Worm (Caenorhabditis elegans): ENCODE measurements around the gene str-81.
"Not testable (repeated sequence)": the region's sequence is repeated elsewhere in the genome, so short reads cannot be mapped to it uniquely, and the experiment has no call there.

str-81 gene

DNA sequence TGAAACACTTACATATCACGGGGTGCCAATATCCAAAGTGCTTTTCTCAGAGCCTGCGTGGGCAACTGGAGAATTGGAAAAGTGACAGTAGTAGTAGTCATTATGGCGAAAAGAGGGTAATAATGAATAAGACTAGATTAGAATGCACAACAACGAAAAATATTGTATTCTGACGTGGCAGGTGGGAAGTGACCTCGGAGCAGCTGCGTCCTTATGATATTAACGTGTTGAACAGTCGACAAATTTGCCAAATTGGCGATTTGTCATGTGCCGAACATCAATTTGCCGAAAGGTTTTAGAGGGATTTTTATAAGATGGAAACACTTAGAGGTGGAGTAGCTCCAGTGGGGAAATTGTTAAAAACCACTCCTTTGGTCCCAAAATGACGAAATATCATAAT lies at the start of gene str-81:
TSS of gene str-81 (minus strand) at position 101 of the 400 bp plus-strand sequence.
- TF ChIP-seq unc-62 (GFP tag; optimal IDR thresholded peaks at IDR 0.05), result no peak

DNA sequence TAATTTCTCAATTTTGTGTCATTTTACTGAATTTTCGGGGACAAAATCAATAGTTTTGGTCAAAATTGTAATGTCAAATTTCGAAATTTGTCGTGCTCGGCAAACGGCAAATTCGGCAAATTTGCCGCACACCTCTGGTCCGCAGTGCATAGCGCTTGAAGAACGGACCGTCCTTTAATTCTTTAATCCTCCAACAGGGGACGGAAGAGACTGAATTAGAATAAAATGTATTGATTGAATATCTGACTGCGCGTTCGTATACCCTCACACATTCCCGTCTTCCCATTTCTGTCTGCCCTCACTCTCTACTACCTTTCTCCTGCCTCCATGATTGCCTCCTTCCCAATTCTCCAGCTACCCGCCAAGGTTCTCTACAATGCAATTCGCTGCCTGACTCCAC lies 48.4 kb upstream of the str-81 start, which contains the start of gene F55C9.14:
TSS of gene F55C9.14 (plus strand) at position 301 of the 400 bp plus-strand sequence.
- TF ChIP-seq unc-62 (GFP tag; optimal IDR thresholded peaks at IDR 0.05), result no peak

DNA sequence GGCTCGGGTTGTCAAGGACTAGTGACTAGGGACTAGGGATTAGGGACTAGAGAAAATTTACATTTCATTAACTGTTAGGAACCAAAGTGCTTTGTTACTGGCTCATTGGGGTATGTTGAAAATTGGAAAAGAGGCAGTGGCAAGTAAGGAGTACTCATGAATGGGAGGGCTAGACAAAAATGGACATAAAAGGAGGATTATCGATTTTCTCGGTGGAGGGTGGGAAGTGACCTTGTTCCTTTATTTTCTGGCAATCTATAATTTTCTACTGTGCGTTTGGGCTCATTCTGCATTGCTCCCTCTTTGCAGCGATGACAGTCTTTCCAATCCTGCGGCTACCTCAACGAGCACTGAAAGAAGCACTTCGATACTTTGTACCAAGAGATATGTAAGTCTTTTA lies 46.6 kb upstream of the str-81 start, which contains the start of gene fbxb-60:
TSS of gene fbxb-60 (plus strand) at position 301 of the 400 bp plus-strand sequence.
- TF ChIP-seq unc-62 (GFP tag; optimal IDR thresholded peaks at IDR 0.05), result no peak

DNA sequence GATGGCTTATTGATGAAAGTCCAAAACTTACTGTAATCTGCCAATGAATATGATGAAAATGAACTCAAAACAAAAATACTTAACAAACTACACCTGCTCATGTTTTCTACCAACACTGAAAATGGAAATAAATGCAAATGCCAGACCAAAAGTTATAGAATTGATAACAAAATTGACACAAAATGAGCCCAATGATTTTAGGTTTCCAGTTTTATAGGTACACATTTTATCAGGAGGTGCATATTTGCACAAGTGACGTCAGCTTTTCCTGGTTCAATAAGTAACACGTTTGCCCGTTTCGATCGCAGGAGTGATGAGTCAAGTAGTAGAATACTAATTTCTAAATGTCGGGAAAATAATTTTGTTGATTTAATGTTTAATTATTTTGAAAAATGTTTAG lies 45.8 kb upstream of the str-81 start, which contains the start of gene F55C9.6:
TSS of gene F55C9.6 (minus strand) at position 101 of the 400 bp plus-strand sequence.
- TF ChIP-seq unc-62 (GFP tag; optimal IDR thresholded peaks at IDR 0.05), result no peak

DNA sequence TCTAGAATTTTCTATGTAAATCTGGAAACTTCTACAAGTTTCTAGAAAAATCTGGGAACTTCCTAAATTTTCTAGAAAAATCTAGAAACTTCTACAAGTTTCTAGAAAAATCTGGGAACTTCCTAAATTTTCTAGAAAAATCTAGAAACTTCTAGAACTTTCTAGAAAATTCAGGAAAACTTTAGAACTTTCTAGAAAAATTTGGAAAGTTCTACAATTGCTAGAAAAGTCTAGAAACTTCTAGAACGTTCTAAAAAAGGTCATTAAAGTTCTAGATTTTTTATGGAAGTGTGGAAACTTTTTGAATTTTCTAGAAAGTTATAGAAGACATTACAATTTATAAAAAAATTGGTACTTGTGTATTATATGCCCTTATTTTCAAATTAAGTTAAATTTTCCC lies 42.1 kb upstream of the str-81 start, which contains the start of gene F55C9.5:
TSS of gene F55C9.5 (minus strand) at position 101 of the 400 bp plus-strand sequence.
- no peak for TF ChIP-seq unc-62 (GFP tag; optimal IDR thresholded peaks at IDR 0.05)

DNA sequence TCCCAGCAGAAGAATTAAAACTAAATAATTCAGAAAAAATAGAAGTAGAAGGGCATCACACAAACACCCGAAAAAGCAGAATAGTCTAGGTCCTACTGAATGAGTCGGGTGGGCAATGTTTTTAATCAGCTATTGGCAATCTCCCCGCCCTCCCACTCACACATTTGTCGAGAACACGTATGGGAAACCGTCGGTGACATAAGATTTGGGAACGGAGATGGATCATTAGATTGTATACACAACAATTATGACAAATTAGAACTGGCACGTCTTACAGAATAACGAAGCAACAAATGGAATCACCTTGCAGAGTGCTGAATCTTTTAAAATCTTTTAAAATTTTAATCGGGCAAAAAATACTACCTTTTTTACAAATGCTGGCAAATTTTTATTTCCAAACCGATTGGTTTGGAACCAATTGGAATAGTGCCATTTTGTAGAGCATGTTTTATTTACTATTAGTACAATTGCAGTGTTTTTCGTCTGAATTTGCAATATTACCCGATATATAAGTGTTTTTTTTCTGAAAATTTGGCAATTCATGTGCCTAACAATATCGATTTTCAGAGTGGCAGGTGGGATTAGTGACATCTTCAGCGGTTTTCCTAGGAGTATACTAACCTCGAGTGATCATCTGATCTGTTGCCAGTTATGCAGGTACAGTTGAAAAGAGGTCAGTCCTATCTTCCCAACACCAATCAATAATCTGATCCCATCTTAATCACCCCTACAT lies 37.4 kb upstream of the str-81 start, which contains the start of the genes F55C9.3 and fbxb-57:
TSS of gene F55C9.3 (minus strand) at position 101 of the 733 bp plus-strand sequence.
TSS of gene fbxb-57 (plus strand) at position 683 of the 733 bp plus-strand sequence.
- TF ChIP-seq unc-62 (GFP tag; optimal IDR thresholded peaks at IDR 0.05), result no peak

DNA sequence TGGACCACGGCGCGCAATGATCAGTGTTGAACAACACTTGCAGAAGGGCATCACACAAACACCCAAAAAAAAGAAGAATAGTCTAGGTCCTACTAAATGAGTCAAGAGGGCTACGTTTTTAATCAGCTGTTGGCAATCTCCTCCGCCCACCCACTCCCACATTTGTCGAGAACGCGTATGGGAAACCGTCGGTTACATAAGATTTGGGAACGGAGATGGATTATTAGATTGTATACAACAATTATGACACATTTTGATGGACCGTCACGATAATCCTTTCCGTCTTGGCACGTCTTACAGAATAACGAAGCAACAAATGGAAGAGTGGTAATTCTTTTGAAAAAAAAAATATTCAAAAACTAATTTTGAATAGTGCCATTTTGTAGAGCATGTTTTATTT lies 35.0 kb upstream of the str-81 start:
- TF ChIP-seq unc-62 (GFP tag; optimal IDR thresholded peaks at IDR 0.05), result no peak

DNA sequence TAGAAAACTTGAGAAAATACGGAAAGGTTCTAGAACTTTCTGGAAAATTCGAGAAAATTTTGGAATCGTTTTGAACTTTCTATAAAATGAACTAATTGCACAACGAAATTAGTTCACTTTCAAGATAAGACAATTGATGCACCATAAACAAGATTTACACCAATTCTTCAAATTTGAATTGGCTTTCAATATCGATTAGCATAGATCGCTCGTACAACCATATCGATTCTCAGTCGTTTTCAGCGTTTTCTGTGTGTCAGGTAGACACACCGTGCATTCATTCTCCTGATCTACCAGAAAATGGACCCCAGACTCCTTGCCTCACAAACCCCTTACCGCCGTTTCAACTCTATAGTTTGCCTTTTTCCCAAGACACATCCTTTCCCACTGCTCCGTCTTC lies 31.4 kb upstream of the str-81 start, which contains the start of gene fbxb-117:
TSS of gene fbxb-117 (plus strand) at position 301 of the 400 bp plus-strand sequence.
- TF ChIP-seq unc-62 (GFP tag; optimal IDR thresholded peaks at IDR 0.05), result no peak

DNA sequence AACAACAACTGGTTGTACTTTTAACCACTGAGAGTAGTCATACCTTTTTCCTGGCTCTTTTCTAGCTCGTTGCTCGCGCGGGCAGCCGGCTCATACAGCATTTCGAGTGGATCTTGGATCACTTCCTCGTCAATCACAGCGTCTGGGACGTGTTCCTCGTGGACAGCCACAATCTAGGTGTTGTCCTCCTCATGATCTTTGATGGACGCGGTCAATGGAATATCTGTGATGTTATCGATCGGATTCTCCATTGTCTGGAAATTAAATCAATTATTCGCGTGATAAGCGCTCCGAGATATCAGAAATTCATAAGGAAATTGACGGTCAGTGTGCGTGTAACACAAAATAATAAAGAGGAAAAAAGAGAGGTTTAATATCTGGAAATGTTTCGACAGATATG lies 29.0 kb upstream of the str-81 start, which contains the start of gene F21D9.8:
TSS of gene F21D9.8 (minus strand) at position 101 of the 400 bp plus-strand sequence.
- TF ChIP-seq unc-62 (GFP tag; optimal IDR thresholded peaks at IDR 0.05), result no peak

DNA sequence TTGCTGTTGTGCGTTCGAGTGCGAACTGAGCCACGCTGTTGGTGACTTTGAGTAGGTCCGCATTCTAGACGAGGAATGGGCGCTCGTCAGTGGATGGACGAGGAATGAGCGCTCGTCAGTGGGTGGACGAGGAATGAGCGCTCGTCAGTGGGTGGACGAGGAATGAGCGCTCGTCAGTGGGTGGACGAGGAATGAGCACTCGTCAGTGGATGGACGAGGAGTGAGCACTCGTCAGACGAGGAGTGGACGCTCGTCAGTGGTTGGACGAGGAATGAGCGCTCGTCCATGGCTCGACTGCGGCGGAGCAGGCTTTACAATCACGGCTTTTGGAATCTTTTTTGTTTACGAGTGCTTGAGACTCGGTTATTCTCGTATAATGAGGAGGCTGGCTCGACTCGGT lies 27.6 kb upstream of the str-81 start:
- TF ChIP-seq unc-62 (GFP tag; optimal IDR thresholded peaks at IDR 0.05), result no peak

DNA sequence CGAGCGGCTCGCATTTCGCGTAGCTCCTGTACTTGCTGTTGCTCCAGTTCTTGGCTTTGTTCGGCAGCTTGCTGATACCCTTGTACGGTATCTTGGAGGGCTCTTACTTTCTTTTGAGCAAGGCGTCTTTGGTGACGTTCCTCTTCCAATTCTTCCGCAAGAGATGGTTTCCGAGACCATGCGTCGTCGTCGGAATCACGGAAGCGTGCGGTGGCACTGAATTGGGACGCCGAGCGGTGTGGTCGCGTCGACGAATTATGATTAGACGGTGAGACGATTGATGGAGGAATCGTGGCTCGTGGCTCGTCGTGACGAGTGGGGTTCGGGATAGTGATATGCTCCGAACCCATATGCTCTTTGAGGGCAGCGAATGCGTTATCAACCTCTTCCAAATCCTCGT lies 25.5 kb upstream of the str-81 start:
- no peak for TF ChIP-seq unc-62 (GFP tag; optimal IDR thresholded peaks at IDR 0.05)

DNA sequence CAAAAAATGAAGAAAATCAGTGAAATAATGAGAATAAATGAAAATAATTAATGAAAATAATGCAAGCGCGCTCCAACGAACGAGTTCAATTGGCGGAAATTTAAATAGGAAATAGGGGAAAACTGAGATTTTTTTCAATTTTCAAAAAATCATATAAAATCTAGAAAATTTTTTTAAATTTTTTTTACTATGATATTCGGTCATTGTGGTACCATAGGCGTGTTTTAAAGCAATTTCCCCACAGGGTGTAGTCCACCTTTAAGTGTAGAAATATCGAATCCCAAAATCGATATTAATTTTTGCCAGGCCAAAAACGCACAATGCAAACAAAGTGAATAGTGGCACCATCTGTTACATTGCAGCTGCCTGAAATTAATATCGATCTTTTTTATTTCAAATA lies 13.3 kb upstream of the str-81 start, which contains the start of gene F21D9.1:
TSS of gene F21D9.1 (plus strand) at position 301 of the 400 bp plus-strand sequence.
- not testable (repeated sequence) for TF ChIP-seq unc-62 (GFP tag; optimal IDR thresholded peaks at IDR 0.05)

DNA sequence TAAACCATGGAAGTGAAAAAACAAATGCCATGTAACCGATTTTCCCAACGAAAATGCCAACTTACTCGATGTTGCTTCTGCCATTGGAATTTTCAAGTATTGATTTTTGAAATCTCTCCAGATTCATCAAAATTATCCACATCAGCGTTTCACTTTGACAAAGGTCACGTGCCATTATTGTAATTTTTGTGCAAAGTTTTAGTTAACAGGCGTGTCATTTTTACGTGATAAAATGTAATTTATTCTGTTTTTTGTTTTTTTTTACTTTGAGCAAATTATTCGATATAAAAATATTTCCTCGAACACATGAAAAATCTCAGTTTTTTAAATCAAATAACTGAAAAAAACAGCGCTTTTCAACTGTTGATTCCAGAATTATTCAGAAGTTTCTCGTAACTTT lies 11.5 kb upstream of the str-81 start, which contains the start of gene F21D9.2:
TSS of gene F21D9.2 (minus strand) at position 101 of the 400 bp plus-strand sequence.
- TF ChIP-seq unc-62 (GFP tag; optimal IDR thresholded peaks at IDR 0.05), result no peak

DNA sequence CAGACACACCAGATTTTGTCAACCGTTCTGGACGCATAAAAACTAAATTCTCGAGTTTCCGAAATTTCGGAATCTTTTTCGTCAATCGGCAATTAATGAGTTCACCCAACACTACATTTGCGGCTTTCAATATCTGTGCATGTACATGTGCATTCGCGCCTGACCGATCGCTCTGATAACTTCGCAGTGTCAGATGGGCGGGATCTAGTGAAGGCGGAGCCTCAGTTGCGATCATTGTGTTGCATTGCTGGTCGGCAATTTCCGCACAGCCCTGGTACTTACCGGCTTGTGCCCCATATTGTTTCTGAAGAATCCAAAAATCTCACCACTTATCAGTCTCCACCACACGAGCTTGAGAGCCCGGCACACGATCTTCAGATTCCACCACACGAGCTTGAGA lies 9.8 kb upstream of the str-81 start:
- TF ChIP-seq unc-62 (GFP tag; optimal IDR thresholded peaks at IDR 0.05), result no peak

DNA sequence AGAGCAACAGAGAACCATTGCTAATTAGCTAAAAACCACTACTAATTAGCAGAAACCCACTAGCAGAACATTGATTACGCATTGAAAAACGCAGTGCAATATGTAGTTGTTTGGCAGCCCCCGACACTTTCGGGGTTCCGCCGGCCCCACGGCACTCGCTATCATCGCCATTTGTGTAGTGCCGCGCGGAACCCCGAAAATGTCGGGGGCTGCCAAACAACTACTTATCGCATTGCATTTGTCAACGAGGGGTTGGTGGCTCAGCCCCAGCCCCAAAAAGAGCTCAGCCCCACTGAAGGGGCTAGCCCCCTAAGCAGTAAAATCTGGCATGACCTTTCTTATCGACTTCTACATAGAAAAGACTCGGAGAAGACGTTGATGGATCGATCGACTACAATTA lies 8.5 kb upstream of the str-81 start:
- no peak for TF ChIP-seq unc-62 (GFP tag; optimal IDR thresholded peaks at IDR 0.05)

DNA sequence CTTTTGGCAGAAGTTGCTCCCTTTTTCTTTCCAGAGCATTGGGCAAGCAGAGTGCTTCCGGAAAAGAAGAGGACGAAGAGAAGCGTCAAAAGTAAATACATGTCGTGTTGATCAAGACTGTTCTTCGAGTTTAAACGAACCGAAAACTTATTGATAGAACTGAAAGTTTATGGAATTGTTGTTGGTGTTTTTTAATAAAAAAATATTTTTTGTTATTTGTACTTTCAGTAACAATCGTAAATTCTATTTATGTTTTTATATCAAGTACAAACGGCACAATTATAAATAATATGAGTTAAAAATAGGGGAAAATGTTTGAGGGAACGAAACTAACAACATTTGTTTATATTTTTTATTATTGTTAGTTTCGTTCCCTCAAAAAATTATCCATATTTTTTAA lies 6.8 kb upstream of the str-81 start, which contains the start of gene F21D9.3:
TSS of gene F21D9.3 (minus strand) at position 101 of the 400 bp plus-strand sequence.
- no peak for TF ChIP-seq unc-62 (GFP tag; optimal IDR thresholded peaks at IDR 0.05)

DNA sequence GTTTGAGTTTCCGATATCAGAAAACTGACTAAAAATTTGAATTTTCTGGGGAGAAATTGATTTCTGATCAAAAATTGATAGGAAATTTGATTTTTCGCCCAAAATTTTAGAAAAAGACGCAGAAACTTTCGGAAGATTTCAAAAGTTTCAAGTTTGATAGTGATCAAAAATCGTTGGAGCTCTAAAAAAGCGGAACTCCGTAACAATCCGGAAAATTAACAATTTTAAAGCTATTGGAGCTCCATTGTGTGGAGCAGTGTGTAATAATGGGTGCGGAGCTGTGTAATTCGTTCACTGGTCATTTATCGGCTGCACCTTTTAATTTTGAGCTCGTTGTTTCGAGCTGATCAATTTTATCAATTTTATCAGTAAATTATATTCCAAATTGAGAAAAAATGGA lies 2.6 kb upstream of the str-81 start, which contains the start of gene F21D9.4:
TSS of gene F21D9.4 (plus strand) at position 301 of the 400 bp plus-strand sequence.
- no peak for TF ChIP-seq unc-62 (GFP tag; optimal IDR thresholded peaks at IDR 0.05)

All from whole organism, dauer.